Fruit fly (Drosophila melanogaster) whole organism, embryonic: Measurements from ENCODE around the gene CG15412.

ENCODE experiments used
- Ada2b ChIP-seq: fragments of 200-800 bp; sonication (Bioruptor generic); IDR thresholded peaks from 2 replicates; pipeline ENCODE4 v1.3.6; 2022; ENCODE audit warnings: missing biosample characterization, missing genetic modification characterization
- Atf6 ChIP-seq: fragments of 200-800 bp; sonication (Bioruptor generic); IDR thresholded peaks from 2 replicates; pipeline ENCODE4 v1.3.6; 2022; ENCODE audit warnings: missing biosample characterization, missing genetic modification characterization
- BtbVII ChIP-seq: fragments of 200-800 bp; sonication (Bioruptor generic); optimal IDR thresholded peaks from 3 replicates; lab custom pipeline; 2017; ENCODE audit warnings: missing biosample characterization, mild to moderate bottlenecking, missing genetic modification characterization
- CG13624 ChIP-seq: fragments of 200-800 bp; sonication (Bioruptor generic); optimal IDR thresholded peaks from 2 replicates; lab custom pipeline; 2016; ENCODE audit warnings: missing biosample characterization, missing genetic modification characterization
- CG15514 ChIP-seq: fragments of 200-800 bp; sonication (Bioruptor generic); optimal IDR thresholded peaks from 3 replicates; lab custom pipeline; 2017; ENCODE audit warnings: missing biosample characterization, missing genetic modification characterization, mild to moderate bottlenecking, moderate library complexity, missing genetic modification reagents
- CG2120 ChIP-seq: fragments of 200-800 bp; sonication (Bioruptor generic); optimal IDR thresholded peaks from 3 replicates; lab custom pipeline; 2016; ENCODE audit warnings: missing biosample characterization, missing genetic modification characterization
- CG30403 ChIP-seq: fragments of 200-800 bp; sonication (Bioruptor generic); optimal IDR thresholded peaks from 3 replicates; lab custom pipeline; 2016; ENCODE audit warnings: missing biosample characterization, missing genetic modification characterization
- CG31224 ChIP-seq: fragments of 200-800 bp; sonication (Bioruptor generic); IDR thresholded peaks from 2 replicates; pipeline ENCODE4 v1.3.6; 2022; ENCODE audit warnings: missing biosample characterization, missing genetic modification characterization
- CG32772 ChIP-seq: fragments of 200-800 bp; sonication (Bioruptor generic); IDR thresholded peaks from 2 replicates; pipeline ENCODE4 v1.3.6; 2022; ENCODE audit warnings: missing biosample characterization, missing genetic modification characterization
- CG3281 ChIP-seq: fragments of 200-800 bp; sonication (Bioruptor generic); optimal IDR thresholded peaks from 3 replicates; lab custom pipeline; 2017; ENCODE audit warnings: missing biosample characterization, mild to moderate bottlenecking, missing genetic modification characterization
- CG34376 ChIP-seq: fragments of 200-800 bp; sonication (Bioruptor generic); optimal IDR thresholded peaks from 2 replicates; lab custom pipeline; 2018; ENCODE audit warnings: missing biosample characterization, mild to moderate bottlenecking, missing genetic modification characterization
- CG42726 ChIP-seq: fragments of 200-800 bp; sonication (Bioruptor generic); IDR thresholded peaks from 2 replicates; pipeline ENCODE4 v1.3.6; 2022; ENCODE audit warnings: missing biosample characterization, missing genetic modification characterization; ENCODE audit not compliant: partially characterized antibody
- CG7372 ChIP-seq: fragments of 200-800 bp; sonication (Bioruptor generic); IDR thresholded peaks from 2 replicates; pipeline ENCODE4 v1.3.6; 2022; ENCODE audit warnings: missing biosample characterization, missing genetic modification characterization
- CG8944 ChIP-seq: fragments of 200-800 bp; sonication (Bioruptor generic); optimal IDR thresholded peaks from 3 replicates; lab custom pipeline; 2016; ENCODE audit warnings: missing biosample characterization, missing genetic modification characterization
- CG9437 ChIP-seq: fragments of 200-800 bp; sonication (Bioruptor generic); optimal IDR thresholded peaks from 2 replicates; lab custom pipeline; 2018; ENCODE audit warnings: missing biosample characterization, mild to moderate bottlenecking, missing genetic modification characterization
- CG9609 ChIP-seq: fragments of 200-800 bp; sonication (Bioruptor generic); optimal IDR thresholded peaks from 3 replicates; lab custom pipeline; 2016; ENCODE audit warnings: missing biosample characterization, missing genetic modification characterization
- CG9932 ChIP-seq: fragments of 200-800 bp; sonication (Bioruptor generic); IDR thresholded peaks from 2 replicates; pipeline ENCODE4 v1.3.6; 2022; ENCODE audit warnings: missing biosample characterization, missing genetic modification characterization
- CoRest ChIP-seq: fragments of 200-800 bp; sonication (Bioruptor generic); optimal IDR thresholded peaks from 3 replicates; lab custom pipeline; 2018; ENCODE audit warnings: missing biosample characterization, mild to moderate bottlenecking, missing genetic modification characterization, moderate library complexity
- Dad ChIP-seq: fragments of 200-800 bp; sonication (Bioruptor generic); optimal IDR thresholded peaks from 3 replicates; lab custom pipeline; 2016; ENCODE audit warnings: missing biosample characterization, missing genetic modification characterization
- ERR ChIP-seq: fragments of 200-800 bp; sonication (Bioruptor generic); optimal IDR thresholded peaks from 2 replicates; lab custom pipeline; 2016; ENCODE audit warnings: missing biosample characterization, missing genetic modification characterization
- Elba2 ChIP-seq: fragments of 200-800 bp; sonication (Bioruptor generic); optimal IDR thresholded peaks from 3 replicates; lab custom pipeline; 2016; ENCODE audit warnings: missing biosample characterization, missing genetic modification characterization
- HLH54F ChIP-seq: fragments of 200-800 bp; sonication (Bioruptor generic); optimal IDR thresholded peaks from 3 replicates; lab custom pipeline; 2016; ENCODE audit warnings: missing biosample characterization, missing genetic modification characterization
- Hmr ChIP-seq: fragments of 200-800 bp; sonication (Bioruptor generic); optimal IDR thresholded peaks from 3 replicates; lab custom pipeline; 2017; ENCODE audit warnings: mild to moderate bottlenecking, missing biosample characterization, missing genetic modification reagents, missing genetic modification characterization
- Med ChIP-seq: fragments of 200-800 bp; sonication (Bioruptor generic); peaks from one replicate; lab custom pipeline; 2016; ENCODE audit warnings: missing biosample characterization, missing genetic modification characterization, mild to moderate bottlenecking, inconsistent platforms, moderate library complexity
- Meics ChIP-seq: fragments of 200-800 bp; sonication (Bioruptor generic); optimal IDR thresholded peaks from 2 replicates; lab custom pipeline; 2017; ENCODE audit warnings: missing biosample characterization, mild to moderate bottlenecking, missing genetic modification characterization
- Nf-YC ChIP-seq: fragments of 200-800 bp; optimal IDR thresholded peaks from 3 replicates; lab custom pipeline; 2019; ENCODE audit warnings: missing biosample characterization, mild to moderate bottlenecking, missing genetic modification characterization, moderate library complexity
- cg ChIP-seq: fragments of 200-800 bp; sonication (Bioruptor generic); optimal IDR thresholded peaks from 3 replicates; lab custom pipeline; 2019; ENCODE audit warnings: missing biosample characterization, mild to moderate bottlenecking, missing genetic modification characterization, moderate library complexity
- chif ChIP-seq, 2 experiments: fragments of 200-800 bp; sonication (Bioruptor generic); optimal IDR thresholded peaks; 3 replicates each; lab custom pipeline; 2016; ENCODE audit warnings: missing biosample characterization in 2 of 2, missing genetic modification characterization in 2 of 2
- chinmo ChIP-seq: fragments of 200-800 bp; sonication (Bioruptor generic); IDR thresholded peaks from 4 replicates; pipeline ENCODE4 v1.3.6; 2022; ENCODE audit warnings: missing biosample characterization, missing genetic modification characterization; ENCODE audit not compliant: partially characterized antibody
- cwo ChIP-seq: fragments of 200-800 bp; sonication (Bioruptor generic); optimal IDR thresholded peaks from 3 replicates; lab custom pipeline; 2017; ENCODE audit warnings: missing biosample characterization, missing genetic modification characterization, mild to moderate bottlenecking, moderate library complexity, missing genetic modification reagents
- gro ChIP-seq: fragments of 200-800 bp; sonication (Bioruptor generic); optimal IDR thresholded peaks from 2 replicates; lab custom pipeline; 2016; ENCODE audit warnings: missing biosample characterization, missing genetic modification characterization
- her ChIP-seq: fragments of 200-800 bp; sonication (Bioruptor generic); optimal IDR thresholded peaks from 2 replicates; lab custom pipeline; 2016; ENCODE audit warnings: missing biosample characterization, missing genetic modification characterization
- ind ChIP-seq: fragments of 200-800 bp; sonication (Bioruptor generic); optimal IDR thresholded peaks from 3 replicates; lab custom pipeline; 2016; ENCODE audit warnings: missing biosample characterization, missing genetic modification characterization
- mam ChIP-seq: fragments of 200-800 bp; sonication (Bioruptor generic); optimal IDR thresholded peaks from 3 replicates; lab custom pipeline; 2016; ENCODE audit warnings: missing biosample characterization, missing genetic modification characterization
- nerfin-2 ChIP-seq: fragments of 200-800 bp; sonication (Bioruptor generic); IDR thresholded peaks from 2 replicates; pipeline ENCODE4 v1.3.6; 2022; ENCODE audit warnings: missing biosample characterization, missing genetic modification characterization; ENCODE audit not compliant: partially characterized antibody
- nmo ChIP-seq: fragments of 200-800 bp; sonication (Bioruptor generic); optimal IDR thresholded peaks from 2 replicates; lab custom pipeline; 2018; ENCODE audit warnings: missing biosample characterization, mild to moderate bottlenecking, missing genetic modification characterization, moderate library complexity
- nom ChIP-seq: fragments of 200-800 bp; sonication (Bioruptor generic); optimal IDR thresholded peaks from 2 replicates; lab custom pipeline; 2017; ENCODE audit warnings: missing biosample characterization, missing genetic modification characterization, mild to moderate bottlenecking, moderate library complexity, missing genetic modification reagents
- p53 ChIP-seq: fragments of 200-800 bp; sonication (Bioruptor generic); optimal IDR thresholded peaks from 2 replicates; lab custom pipeline; 2016; ENCODE audit warnings: missing biosample characterization, missing genetic modification characterization
- pnt ChIP-seq: fragments of 200-800 bp; sonication (Bioruptor generic); optimal IDR thresholded peaks from 3 replicates; lab custom pipeline; 2016; ENCODE audit warnings: missing biosample characterization, missing genetic modification characterization
- pum ChIP-seq: fragments of 200-800 bp; sonication (Bioruptor generic); optimal IDR thresholded peaks from 2 replicates; lab custom pipeline; 2016; ENCODE audit warnings: missing biosample characterization, missing genetic modification characterization
- row ChIP-seq: fragments of 200-800 bp; sonication (Bioruptor generic); IDR thresholded peaks from 3 replicates; pipeline ENCODE4 v1.3.6; 2022; ENCODE audit warnings: missing biosample characterization, missing genetic modification characterization
- schlank ChIP-seq: fragments of 200-800 bp; sonication (Bioruptor generic); optimal IDR thresholded peaks from 2 replicates; lab custom pipeline; 2018; ENCODE audit warnings: missing biosample characterization, mild to moderate bottlenecking, missing genetic modification characterization
- sd ChIP-seq: fragments of 200-800 bp; sonication (Bioruptor generic); optimal IDR thresholded peaks from 3 replicates; lab custom pipeline; 2018; ENCODE audit warnings: missing biosample characterization, mild to moderate bottlenecking, missing genetic modification characterization, moderate library complexity
- sens ChIP-seq: fragments of 200-800 bp; sonication (Bioruptor generic); peaks from one replicate; lab custom pipeline; 2016; ENCODE audit warnings: missing biosample characterization, missing genetic modification characterization
- slbo ChIP-seq: fragments of 200-800 bp; sonication (Bioruptor generic); IDR thresholded peaks from 2 replicates; pipeline ENCODE4 v1.3.6; 2022; ENCODE audit warnings: missing biosample characterization, missing genetic modification characterization
- sob ChIP-seq: fragments of 200-800 bp; sonication (Bioruptor generic); IDR thresholded peaks from 2 replicates; pipeline ENCODE4 v1.3.6; 2022; ENCODE audit warnings: missing biosample characterization, missing genetic modification characterization
- sqz ChIP-seq: fragments of 200-800 bp; sonication (Bioruptor generic); optimal IDR thresholded peaks from 3 replicates; lab custom pipeline; 2018; ENCODE audit warnings: missing biosample characterization, mild to moderate bottlenecking, missing genetic modification characterization
- sug ChIP-seq: fragments of 200-800 bp; optimal IDR thresholded peaks from 2 replicates; lab custom pipeline; 2019; ENCODE audit warnings: missing biosample characterization, mild to moderate bottlenecking, missing genetic modification characterization, moderate library complexity
- tx ChIP-seq: fragments of 200-800 bp; sonication (Bioruptor generic); optimal IDR thresholded peaks from 2 replicates; lab custom pipeline; 2016; ENCODE audit warnings: missing biosample characterization, missing genetic modification characterization
- zf30C ChIP-seq: fragments of 200-800 bp; sonication (Bioruptor generic); optimal IDR thresholded peaks from 3 replicates; lab custom pipeline; 2018; ENCODE audit warnings: missing biosample characterization, mild to moderate bottlenecking, missing genetic modification characterization
- zfh2 ChIP-seq: fragments of 200-800 bp; sonication (Bioruptor generic); optimal IDR thresholded peaks from 2 replicates; lab custom pipeline; 2016; ENCODE audit warnings: missing biosample characterization, missing genetic modification characterization

CG15412 gene

DNA sequence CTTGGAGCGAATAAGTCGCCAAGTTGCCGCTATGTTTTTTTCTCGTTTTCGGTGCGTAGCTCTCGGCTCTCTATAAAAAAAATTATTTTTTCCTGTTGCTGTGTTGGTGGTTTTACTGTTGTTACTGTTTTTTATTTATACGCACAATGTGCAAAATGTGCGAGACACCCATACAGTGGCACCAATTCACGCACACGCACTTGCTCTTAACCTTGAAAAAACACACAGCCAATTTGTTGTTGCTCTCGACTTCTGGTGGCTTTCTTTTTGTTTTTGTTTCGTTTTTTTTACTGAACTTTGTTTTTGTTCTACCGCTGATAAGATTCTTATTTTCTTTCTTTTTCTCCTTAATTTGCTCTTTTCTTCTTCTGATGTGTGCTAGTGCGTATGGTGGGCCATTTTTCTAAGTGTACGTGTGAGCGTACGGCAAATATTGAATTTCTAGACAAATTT, 19.3 kb downstream of the CG15412 start:
- TF ChIP-seq row (GFP tag; lab: Robert Waterston, UW) (peak; percentile 36; the same call in 1 of the 3 replicates), CG8944 (peak; percentile 0), schlank (peak; percentile 11), Atf6 (GFP tag; lab: Robert Waterston, UW) (peak; percentile 52; the same call in 1 of the 2 replicates), CG31224 (GFP tag; lab: Robert Waterston, UW) (0 out of 2 replicates have a peak, but pooled peaks have one; percentile 9), her (peak; percentile 14), HLH54F (GFP tag; lab: Kevin White, UChicago) (peak; percentile 20), CG2120 (GFP tag; lab: Kevin White, UChicago) (peak; percentile 74), slbo (GFP tag; lab: Robert Waterston, UW) (peak; percentile 63), gro (GFP tag; lab: Kevin White, UChicago) (peak; percentile 33), pnt (GFP tag; lab: Kevin White, UChicago) (no peak), CG9932 (GFP tag; lab: Robert Waterston, UW) (peak; percentile 57), cwo (peak; percentile 58), ind (GFP tag; lab: Kevin White, UChicago) (peak; percentile 15), Dad (GFP tag; lab: Kevin White, UChicago) (no peak), Ada2b (GFP tag; lab: Robert Waterston, UW) (peak; percentile 39; the same call in 1 of the 2 replicates), ERR (GFP tag; lab: Kevin White, UChicago) (peak; percentile 14), Nf-YC (tag; lab: Kevin White, UChicago) (no peak), Meics (peak; percentile 19), sob (peak; percentile 68), Med (GFP tag; lab: Kevin White, UChicago) (peak; percentile 78), mam (GFP tag; lab: Kevin White, UChicago) (peak; percentile 38), Hmr (GFP tag; lab: Kevin White, UChicago) (peak; percentile 51), nmo (GFP tag; lab: Kevin White, UChicago) (no peak), cg (GFP tag; lab: Kevin White, UChicago) (peak; percentile 19), CG7372 (GFP tag; lab: Robert Waterston, UW) (no peak), CG30403 (GFP tag; lab: Kevin White, UChicago) (peak; percentile 30), CG13624 (GFP tag; lab: Kevin White, UChicago) (peak; percentile 45), sug (tag; lab: Kevin White, UChicago) (peak; percentile 22), CG9437 (no peak), CoRest (no peak), nom (peak; percentile 95), CG42726 (GFP tag; lab: Robert Waterston, UW) (no peak), CG34376 (GFP tag; lab: Kevin White, UChicago) (peak; percentile 1), sqz (GFP tag; lab: Kevin White, UChicago) (peak; percentile 22), nerfin-2 (GFP tag; lab: Robert Waterston, UW) (no peak), pum (GFP tag; lab: Kevin White, UChicago) (peak; percentile 4), Elba2 (GFP tag; lab: Kevin White, UChicago) (no peak), chinmo (GFP tag; lab: Robert Waterston, UW) (0 out of 4 replicates have a peak, but pooled peaks have one; percentile 17), CG32772 (GFP tag; lab: Robert Waterston, UW) (0 out of 2 replicates have a peak, but pooled peaks have one; percentile 9), p53 (GFP tag; lab: Kevin White, UChicago) (peak; percentile 5), sens (GFP tag; lab: Kevin White, UChicago) (peak; percentile 60), BtbVII (GFP tag; lab: Kevin White, UChicago) (peak; percentile 12), zf30C (GFP tag; lab: Kevin White, UChicago) (peak; percentile 52), sd (tag; lab: Kevin White, UChicago) (peak; percentile 28), tx (GFP tag; lab: Kevin White, UChicago) (peak; percentile 13), CG3281 (GFP tag; lab: Kevin White, UChicago) (peak; percentile 10), chif (GFP tag; optimal IDR thresholded peaks at IDR 0.05; lab: Kevin White, UChicago) (peak in 1 of 2 experiments; percentile 57), zfh2 (GFP tag; lab: Kevin White, UChicago) (peak; percentile 24), CG15514 (GFP tag; lab: Kevin White, UChicago) (peak; percentile 37), CG9609 (peak; percentile 43)
